Worm (Caenorhabditis elegans): ENCODE results near the gene Y41G9A.10.

- no peak for TF ChIP-seq B0310.2 (tag; optimal IDR thresholded peaks at IDR 0.05)
- TF ChIP-seq sea-1 (GFP tag; conservative IDR thresholded peaks at IDR 0.05), result no peak
- no peak for TF ChIP-seq tbx-37 (GFP tag; conservative IDR thresholded peaks at IDR 0.05)
These were observed 33.7 kb downstream of the Y41G9A.10 start for ce11 chrX:2912689-2913088.
